Worm (Caenorhabditis elegans): ENCODE results near the gene nhr-9.

DNA sequence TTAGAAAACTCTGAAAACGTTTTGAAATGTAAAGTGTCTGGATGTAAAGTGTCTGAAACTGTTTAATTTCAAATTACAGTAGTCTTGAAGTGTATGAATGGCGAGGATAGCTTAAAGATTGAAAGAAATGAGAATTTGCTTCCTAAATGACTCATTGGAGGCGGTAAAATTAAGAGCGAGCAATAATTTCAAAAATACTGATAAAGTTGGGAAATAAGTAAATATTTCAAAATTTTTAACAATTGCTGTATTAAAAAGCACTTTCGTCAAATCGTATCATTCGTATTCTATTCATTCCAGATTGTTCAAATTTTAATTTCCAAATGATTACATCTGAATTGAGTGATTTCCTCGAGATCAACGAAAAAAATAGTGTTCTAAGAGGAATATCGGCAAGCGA is 29.1 kb downstream of the nhr-9 start, which contains the start of gene B0280.2:
- TF ChIP-seq ama-1 (optimal IDR thresholded peaks at IDR 0.05) (no peak), B0310.2 (tag; optimal IDR thresholded peaks at IDR 0.05) (no peak), ets-7 (tag; optimal IDR thresholded peaks at IDR 0.05) (no peak), tbx-11 (GFP tag; IDR thresholded peaks at IDR 0.05) (no peak), ceh-36 (tag; optimal IDR thresholded peaks at IDR 0.05) (no peak), ceh-13 (GFP tag; optimal IDR thresholded peaks at IDR 0.05) (no peak), aly-1 (tag; optimal IDR thresholded peaks at IDR 0.05) (no peak), hnd-1 (tag; optimal IDR thresholded peaks at IDR 0.05) (no peak), flt-1 (GFP tag; IDR thresholded peaks at IDR 0.05) (no peak), scrt-1 (GFP tag; IDR thresholded peaks at IDR 0.05) (no peak), hmg-4 (GFP tag; optimal IDR thresholded peaks at IDR 0.05) (no peak), tra-4 (tag; optimal IDR thresholded peaks at IDR 0.05) (no peak)
